Fruit fly (Drosophila melanogaster) whole organism, adult: ENCODE data around the gene Scgalpha.

Experiments
- CG14711 ChIP-seq: fragments of 200-800 bp; sonication (Bioruptor generic); optimal IDR thresholded peaks from 2 replicates; lab custom pipeline; 2018; ENCODE audit warnings: missing biosample characterization, mild to moderate bottlenecking, missing genetic modification characterization, moderate library complexity
- kay ChIP-seq: fragments of 200-800 bp; sonication (Bioruptor generic); peaks from one replicate; lab custom pipeline; 2016; ENCODE audit warnings: missing biosample characterization, missing genetic modification characterization, borderline replicate concordance
- tj ChIP-seq: fragments of 200-800 bp; sonication (Bioruptor generic); optimal IDR thresholded peaks from 3 replicates; lab custom pipeline; 2017; ENCODE audit warnings: missing biosample characterization, mild to moderate bottlenecking, missing genetic modification characterization, moderate library complexity

- no peak for TF ChIP-seq tj (GFP tag; lab: Kevin White, UChicago)
- no peak for TF ChIP-seq CG14711 (tag; lab: Kevin White, UChicago)
- no peak for TF ChIP-seq kay (GFP tag; lab: Kevin White, UChicago)
These were observed 21.4 kb upstream of the Scgalpha start for dm6 chr2L:8281872-8282271.
